Worm (Caenorhabditis elegans) whole organism, L2 larva: ENCODE measurements around the gene ttr-9.
A peak's percentile ranks its signal among the peaks of the same experiment; 100 is the strongest.

Source experiments
- C34F6.9 ChIP-seq: fragments of 150-350 bp; optimal IDR thresholded peaks from 2 replicates; lab custom pipeline; 2014; ENCODE audit warnings: missing biosample characterization, missing genetic modification characterization
- F13H6.1 ChIP-seq: sonication (generic microtip); optimal IDR thresholded peaks from 2 replicates; lab custom pipeline; 2016; ENCODE audit warnings: missing genetic modification characterization, missing compliant biosample characterization
- R02D3.7 ChIP-seq: fragments of 150-350 bp; optimal IDR thresholded peaks from 2 replicates; lab custom pipeline; 2014; ENCODE audit warnings: missing biosample characterization, missing genetic modification characterization
- Y55F3AM.14 ChIP-seq: fragments of 200-800 bp; sonication (Bioruptor generic); optimal IDR thresholded peaks from 2 replicates; lab custom pipeline; 2018; ENCODE audit warnings: mild to moderate bottlenecking, missing genetic modification characterization, missing compliant biosample characterization
- ZK546.5 ChIP-seq: sonication (generic microtip); optimal IDR thresholded peaks from 2 replicates; lab custom pipeline; 2017; ENCODE audit warnings: missing biosample characterization, missing genetic modification characterization
- alr-1 ChIP-seq: fragments of 150-350 bp; optimal IDR thresholded peaks from 2 replicates; lab custom pipeline; 2014; ENCODE audit warnings: missing biosample characterization, missing genetic modification characterization
- blmp-1 ChIP-seq: sonication (generic microtip); optimal IDR thresholded peaks from 2 replicates; lab custom pipeline; 2017; ENCODE audit warnings: missing genetic modification characterization, mild to moderate bottlenecking, missing compliant biosample characterization, antibody characterized with exemption, moderate library complexity; ENCODE audit not compliant: insufficient read depth
- ceh-16 ChIP-seq: fragments of 150-350 bp; optimal IDR thresholded peaks from 2 replicates; lab custom pipeline; 2014; ENCODE audit warnings: missing biosample characterization, missing genetic modification characterization
- crh-2 ChIP-seq: sonication (generic microtip); optimal IDR thresholded peaks from 2 replicates; lab custom pipeline; 2017; ENCODE audit warnings: missing biosample characterization, missing genetic modification characterization
- dmd-4 ChIP-seq: sonication (generic microtip); optimal IDR thresholded peaks from 2 replicates; lab custom pipeline; 2017; ENCODE audit warnings: missing biosample characterization, missing genetic modification characterization
- egl-27 ChIP-seq: sonication (generic microtip); optimal IDR thresholded peaks from 3 replicates; lab custom pipeline; 2017; ENCODE audit warnings: missing biosample characterization, missing genetic modification reagents, missing genetic modification characterization
- elt-1 ChIP-seq: fragments of 150-350 bp; optimal IDR thresholded peaks from 2 replicates; lab custom pipeline; 2014; ENCODE audit warnings: missing biosample characterization, missing genetic modification characterization
- fos-1 ChIP-seq: fragments of 150-350 bp; optimal IDR thresholded peaks from 2 replicates; lab custom pipeline; 2014; ENCODE audit warnings: missing biosample characterization, missing genetic modification characterization
- lin-11 ChIP-seq: fragments of 150-350 bp; sonication (generic microtip); optimal IDR thresholded peaks from 2 replicates; lab custom pipeline; 2014; ENCODE audit warnings: missing biosample characterization, missing genetic modification characterization, inconsistent platforms, mixed read lengths
- lin-13 ChIP-seq: fragments of 150-350 bp; optimal IDR thresholded peaks from 2 replicates; lab custom pipeline; 2014; ENCODE audit warnings: missing biosample characterization, missing genetic modification reagents, missing genetic modification characterization
- lin-39 ChIP-seq: fragments of 150-350 bp; optimal IDR thresholded peaks from 2 replicates; lab custom pipeline; 2014; ENCODE audit warnings: missing biosample characterization, missing genetic modification reagents, missing genetic modification characterization
- mab-5 ChIP-seq: fragments of 150-350 bp; optimal IDR thresholded peaks from 2 replicates; lab custom pipeline; 2014; ENCODE audit warnings: missing biosample characterization, missing genetic modification characterization
- mbf-1 ChIP-seq: sonication (generic microtip); optimal IDR thresholded peaks from 2 replicates; lab custom pipeline; 2017; ENCODE audit warnings: missing biosample characterization, missing genetic modification characterization
- mdl-1 ChIP-seq, 2 experiments: fragments of 150-350 bp in 1 of 2; sonication (generic microtip) in 1 of 2; optimal IDR thresholded peaks; 2 replicates each; lab custom pipeline; 2017; ENCODE audit warnings: missing biosample characterization in 2 of 2, missing genetic modification characterization in 2 of 2
- nhr-10 ChIP-seq: sonication (generic microtip); optimal IDR thresholded peaks from 2 replicates; lab custom pipeline; 2017; ENCODE audit warnings: missing biosample characterization, missing genetic modification characterization
- nhr-12 ChIP-seq: fragments of 150-350 bp; optimal IDR thresholded peaks from 2 replicates; lab custom pipeline; 2014; ENCODE audit warnings: missing biosample characterization, missing genetic modification characterization
- nhr-129 ChIP-seq: fragments of 150-350 bp; optimal IDR thresholded peaks from 2 replicates; lab custom pipeline; 2014; ENCODE audit warnings: missing biosample characterization, missing genetic modification characterization
- nhr-21 ChIP-seq: fragments of 150-350 bp; optimal IDR thresholded peaks from 2 replicates; lab custom pipeline; 2014; ENCODE audit warnings: missing biosample characterization, missing genetic modification characterization
- nhr-23 ChIP-seq: fragments of 150-350 bp; optimal IDR thresholded peaks from 2 replicates; lab custom pipeline; 2014; ENCODE audit warnings: missing biosample characterization, missing genetic modification reagents, missing genetic modification characterization
- nhr-237 ChIP-seq: fragments of 150-350 bp; optimal IDR thresholded peaks from 2 replicates; lab custom pipeline; 2014; ENCODE audit warnings: missing biosample characterization, missing genetic modification characterization
- nhr-25 ChIP-seq: fragments of 150-350 bp; sonication (generic microtip); optimal IDR thresholded peaks from 3 replicates; lab custom pipeline; 2014; ENCODE audit warnings: missing biosample characterization, missing genetic modification characterization
- peb-1 ChIP-seq: fragments of 150-350 bp; optimal IDR thresholded peaks from 2 replicates; lab custom pipeline; 2014; ENCODE audit warnings: missing biosample characterization, missing genetic modification characterization
- sem-4 ChIP-seq: fragments of 150-350 bp; optimal IDR thresholded peaks from 2 replicates; lab custom pipeline; 2014; ENCODE audit warnings: missing biosample characterization, missing genetic modification reagents, missing genetic modification characterization
- sma-3 ChIP-seq: sonication (generic microtip); optimal IDR thresholded peaks from 2 replicates; lab custom pipeline; 2016; ENCODE audit warnings: missing genetic modification reagents, missing genetic modification characterization, missing compliant biosample characterization
- sma-9 ChIP-seq, 2 experiments: fragments of 150-350 bp in 1 of 2; sonication (generic microtip) in 1 of 2; optimal IDR thresholded peaks; 2 replicates each; lab custom pipeline; 2014 to 2016; ENCODE audit warnings: missing genetic modification characterization in 2 of 2, mild to moderate bottlenecking in 1 of 2, missing biosample characterization in 1 of 2, missing compliant biosample characterization in 1 of 2, missing genetic modification reagents in 1 of 2, moderate library complexity in 1 of 2
- snpc-4 ChIP-seq: fragments of 150-350 bp; optimal IDR thresholded peaks from 2 replicates; lab custom pipeline; 2014; ENCODE audit warnings: missing biosample characterization, missing genetic modification characterization
- unc-62 ChIP-seq: fragments of 150-350 bp; optimal IDR thresholded peaks from 2 replicates; lab custom pipeline; 2014; ENCODE audit warnings: missing biosample characterization, missing genetic modification reagents, missing genetic modification characterization
- zag-1 ChIP-seq: fragments of 150-350 bp; optimal IDR thresholded peaks from 2 replicates; lab custom pipeline; 2014; ENCODE audit warnings: missing biosample characterization, missing genetic modification characterization
- ztf-11 ChIP-seq: sonication (generic microtip); optimal IDR thresholded peaks from 2 replicates; lab custom pipeline; 2017; ENCODE audit warnings: missing biosample characterization, missing genetic modification characterization
- ztf-4 ChIP-seq: fragments of 150-350 bp; optimal IDR thresholded peaks from 2 replicates; lab custom pipeline; 2014; ENCODE audit warnings: missing biosample characterization, missing genetic modification characterization

ttr-9 gene

DNA sequence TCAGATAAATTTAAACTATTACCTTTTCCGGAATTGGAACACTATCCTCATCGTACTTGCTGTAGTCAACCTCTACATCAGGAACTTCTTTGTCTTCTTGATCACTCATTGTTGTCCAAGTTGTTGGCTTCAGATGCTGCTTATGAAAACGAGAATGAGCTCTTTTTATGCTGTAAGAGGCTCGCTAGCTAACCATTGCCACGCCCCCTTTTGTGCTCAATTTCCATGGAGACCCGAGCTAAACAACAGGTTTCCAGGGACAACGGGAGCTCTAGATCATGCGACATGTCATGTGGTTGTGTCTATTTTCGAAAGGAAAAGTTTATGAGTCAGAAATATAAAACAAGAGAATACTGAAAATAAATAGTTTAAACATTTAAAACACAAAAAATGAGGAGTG, 4.3 kb upstream of the ttr-9 start, which contains the start of gene C33A12.4:
Gene C33A12.4 (minus strand): TSS at position 131 of the 400 bp plus-strand sequence.
- peak; percentile 54 for TF ChIP-seq nhr-21 (tag; lab: Kevin White, UChicago)
- no peak for TF ChIP-seq sem-4 (tag; lab: Kevin White, UChicago)
- no peak for TF ChIP-seq dmd-4 (tag; lab: Kevin White, UChicago)
- TF ChIP-seq Y55F3AM.14: no peak
- TF ChIP-seq lin-39 (tag; lab: Kevin White, UChicago): no peak
- TF ChIP-seq blmp-1 (tag; lab: Kevin White, UChicago): no peak
- TF ChIP-seq ztf-11 (tag; lab: Kevin White, UChicago): no peak
- TF ChIP-seq egl-27 (tag; lab: Kevin White, UChicago): no peak
- TF ChIP-seq ztf-4 (tag; lab: Kevin White, UChicago): peak; percentile 2
- TF ChIP-seq fos-1 (tag; lab: Kevin White, UChicago): no peak
- TF ChIP-seq C34F6.9 (tag; lab: Kevin White, UChicago): peak; percentile 8
- TF ChIP-seq lin-11 (tag; lab: Kevin White, UChicago): peak; percentile 68
- no peak for TF ChIP-seq mdl-1 (tag; optimal IDR thresholded peaks at IDR 0.05; lab: Kevin White, UChicago)
- TF ChIP-seq mbf-1 (tag; lab: Kevin White, UChicago): no peak
- no peak for TF ChIP-seq alr-1
- no peak for TF ChIP-seq nhr-25 (tag; lab: Kevin White, UChicago)

DNA sequence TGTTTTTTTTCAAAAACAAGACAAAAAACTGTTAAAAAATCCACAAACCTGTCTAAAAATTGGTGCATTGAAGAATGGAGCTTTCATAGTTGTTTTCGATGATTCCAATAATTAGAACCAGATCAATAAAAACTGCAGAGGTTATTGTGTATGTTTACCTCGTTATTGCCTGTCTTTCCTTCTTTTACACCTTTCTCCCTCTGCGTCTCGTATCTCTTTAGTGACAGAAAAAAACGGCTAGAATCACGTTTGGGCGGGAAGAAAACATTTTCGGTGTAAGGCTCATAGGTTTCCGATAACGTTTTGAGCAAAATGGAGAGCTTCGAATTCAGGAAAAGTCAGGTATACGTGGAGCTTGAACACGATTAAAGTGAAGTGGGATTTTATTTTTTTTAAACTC, 2.5 kb upstream of the ttr-9 start, which contains the start of gene ethe-1:
Gene ethe-1 (minus strand): TSS at position 150 of the 400 bp plus-strand sequence.
- TF ChIP-seq C34F6.9 (tag; lab: Kevin White, UChicago) (peak; percentile 3), blmp-1 (tag; lab: Kevin White, UChicago) (no peak), nhr-129 (peak; percentile 58), F13H6.1 (tag; lab: Kevin White, UChicago) (no peak), nhr-12 (tag; lab: Kevin White, UChicago) (no peak), peb-1 (tag; lab: Kevin White, UChicago) (no peak), R02D3.7 (tag; lab: Kevin White, UChicago) (no peak), sem-4 (tag; lab: Kevin White, UChicago) (no peak), ztf-4 (tag; lab: Kevin White, UChicago) (no peak), nhr-21 (tag; lab: Kevin White, UChicago) (no peak)

DNA sequence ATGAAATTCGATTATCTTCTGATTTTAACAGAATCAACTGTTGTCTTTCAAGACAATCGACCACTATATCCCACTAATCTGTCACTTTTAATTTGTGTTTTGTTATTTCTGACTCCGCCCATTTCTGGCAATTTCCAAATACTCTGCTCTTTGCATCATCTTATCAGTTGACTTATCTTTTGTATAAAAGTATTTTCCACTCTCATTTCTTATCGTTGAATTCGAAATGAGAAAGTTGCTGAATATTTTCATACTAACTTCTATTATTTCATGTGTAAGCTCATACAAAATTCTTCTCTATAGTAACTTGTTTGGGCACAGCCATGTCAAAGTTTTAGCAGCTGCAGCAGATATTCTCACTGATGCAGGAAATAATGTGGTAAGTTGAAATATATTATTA, 6.1 kb downstream of the ttr-9 start, which contains the start of gene ugt-21:
Gene ugt-21 (plus strand): TSS at position 212 of the 400 bp plus-strand sequence.
- no peak for TF ChIP-seq nhr-237 (tag; lab: Kevin White, UChicago)
- peak; percentile 31 for TF ChIP-seq sma-9 (GFP tag; optimal IDR thresholded peaks at IDR 0.05; lab: Kevin White, UChicago)
- TF ChIP-seq sma-9 (tag; optimal IDR thresholded peaks at IDR 0.05; lab: Kevin White, UChicago): no peak

DNA sequence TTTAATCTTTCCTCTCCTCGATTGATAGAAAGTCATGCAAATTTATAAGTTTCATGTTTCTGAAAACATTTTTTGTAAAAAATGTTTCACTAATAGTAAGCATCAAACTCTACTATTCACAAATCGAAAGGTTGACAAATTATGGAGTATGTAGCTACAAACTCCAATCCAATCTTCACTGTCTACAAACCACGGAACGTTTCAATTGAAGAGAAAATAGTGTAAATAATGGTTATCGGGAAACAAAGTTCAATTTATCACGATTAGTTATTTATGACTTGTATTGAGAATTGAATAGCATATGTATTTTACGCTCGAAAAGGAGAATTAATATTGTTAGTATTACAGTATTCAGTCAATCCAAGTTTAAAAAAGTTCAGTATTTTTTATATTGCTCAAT, 6.5 kb downstream of the ttr-9 start:
- TF ChIP-seq nhr-237 (tag; lab: Kevin White, UChicago) (no peak), peb-1 (tag; lab: Kevin White, UChicago) (no peak), C34F6.9 (tag; lab: Kevin White, UChicago) (no peak), elt-1 (tag; lab: Kevin White, UChicago) (no peak), nhr-23 (tag; lab: Kevin White, UChicago) (no peak), ZK546.5 (tag; lab: Kevin White, UChicago) (no peak), alr-1 (no peak), snpc-4 (tag; lab: Kevin White, UChicago) (no peak), R02D3.7 (tag; lab: Kevin White, UChicago) (no peak), Y55F3AM.14 (no peak)

DNA sequence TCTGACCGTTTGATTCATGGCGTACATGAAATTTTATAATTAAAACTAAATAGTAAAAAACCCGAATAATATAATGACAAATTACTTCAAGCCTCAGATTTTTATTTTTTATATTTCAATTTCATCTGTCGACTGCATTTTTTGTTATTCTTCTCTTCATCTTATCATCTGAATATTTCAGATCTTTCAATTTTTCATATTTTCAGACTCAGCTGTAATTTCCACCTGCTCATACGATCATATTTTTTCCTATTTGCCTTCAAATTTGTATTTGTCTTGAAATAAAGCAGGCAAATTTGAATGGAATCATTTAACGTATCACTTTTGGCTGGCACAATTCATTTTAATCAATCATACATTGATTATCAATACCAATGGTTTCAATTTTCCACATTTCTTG, 8.1 kb downstream of the ttr-9 start, which contains the start of gene sru-4:
Gene sru-4 (plus strand): TSS at position 301 of the 400 bp plus-strand sequence.
- TF ChIP-seq snpc-4 (tag; lab: Kevin White, UChicago) (no peak), ZK546.5 (tag; lab: Kevin White, UChicago) (no peak), nhr-12 (tag; lab: Kevin White, UChicago) (no peak), elt-1 (tag; lab: Kevin White, UChicago) (no peak), lin-39 (tag; lab: Kevin White, UChicago) (no peak), nhr-25 (tag; lab: Kevin White, UChicago) (no peak), nhr-10 (tag; lab: Kevin White, UChicago) (no peak), nhr-23 (tag; lab: Kevin White, UChicago) (no peak), ceh-16 (tag; lab: Kevin White, UChicago) (no peak), lin-13 (GFP tag; lab: Kevin White, UChicago) (no peak), sma-9 (GFP tag; optimal IDR thresholded peaks at IDR 0.05; lab: Kevin White, UChicago) (no peak), sma-9 (tag; optimal IDR thresholded peaks at IDR 0.05; lab: Kevin White, UChicago) (no peak), sma-3 (no peak), R02D3.7 (tag; lab: Kevin White, UChicago) (no peak), unc-62 (GFP tag; lab: Kevin White, UChicago) (no peak), crh-2 (no peak), zag-1 (tag; lab: Kevin White, UChicago) (no peak), Y55F3AM.14 (no peak), nhr-21 (tag; lab: Kevin White, UChicago) (no peak), mab-5 (tag; lab: Kevin White, UChicago) (no peak), C34F6.9 (tag; lab: Kevin White, UChicago) (no peak)
